Fruit fly (Drosophila melanogaster): ENCODE data around the gene mor.

mor gene

dm6 chr3R:15965169-15965568 lies 7.5 kb downstream of the mor start, which contains the start of the genes CG32856 and Rbf2 (continued):
- TF ChIP-seq kni (GFP tag; optimal IDR thresholded peaks at IDR 0.05) (no peak), CG9437 (GFP tag; optimal IDR thresholded peaks at IDR 0.05) (peak; percentile 73), sug (tag; optimal IDR thresholded peaks at IDR 0.05) (peak; percentile 90), stwl (tag; optimal IDR thresholded peaks at IDR 0.05) (peak; percentile 82), Taf1 (GFP tag; IDR thresholded peaks at IDR 0.05) (0 out of 2 replicates have a peak, but pooled peaks have one; percentile 13), CG4282 (GFP tag; optimal IDR thresholded peaks at IDR 0.05) (no peak), Hmr (GFP tag; optimal IDR thresholded peaks at IDR 0.05) (peak; percentile 83), E2f1 (GFP tag; IDR thresholded peaks at IDR 0.05) (no peak), unpg (GFP tag; optimal IDR thresholded peaks at IDR 0.05) (peak; percentile 93), Myb (GFP tag; optimal IDR thresholded peaks at IDR 0.05) (peak; percentile 65), CG17328 (GFP tag; IDR thresholded peaks at IDR 0.05) (peak; percentile 74), Optix (GFP tag; IDR thresholded peaks at IDR 0.05) (no peak), CG7271 (tag; optimal IDR thresholded peaks at IDR 0.05) (no peak), B-H1 (GFP tag; IDR thresholded peaks at IDR 0.05) (no peak), CG11695 (GFP tag; IDR thresholded peaks at IDR 0.05) (no peak), Usf (GFP tag; optimal IDR thresholded peaks at IDR 0.05) (peak; percentile 51), CG10267 (tag; optimal IDR thresholded peaks at IDR 0.05) (peak; percentile 60), CG8359 (GFP tag; optimal IDR thresholded peaks at IDR 0.05; ENCODE audit: borderline replicate concordance) (no peak), Mrtf (GFP tag; IDR thresholded peaks at IDR 0.05) (no peak), NC2β (GFP tag; optimal IDR thresholded peaks at IDR 0.05) (peak; percentile 8), CG10462 (GFP tag; optimal IDR thresholded peaks at IDR 0.05) (peak; percentile 61), Ssrp (tag; optimal IDR thresholded peaks at IDR 0.05) (peak; percentile 87), so (GFP tag; IDR thresholded peaks at IDR 0.05) (no peak; the same call in 1 of the 3 replicates), CG10366 (GFP tag; IDR thresholded peaks at IDR 0.05) (peak; percentile 80), Ravus (GFP tag; IDR thresholded peaks at IDR 0.05) (no peak; the same call in 1 of the 2 replicates), CG17361 (GFP tag; IDR thresholded peaks at IDR 0.05) (peak; percentile 65), CG17802 (tag; optimal IDR thresholded peaks at IDR 0.05) (peak; percentile 77), Abd-B (GFP tag; optimal IDR thresholded peaks at IDR 0.05) (peak; percentile 92), cad (GFP tag; optimal IDR thresholded peaks at IDR 0.05) (no peak), hb (GFP tag; IDR thresholded peaks at IDR 0.05; ENCODE audit: partially characterized antibody) (peak; percentile 89), CG6254 (GFP tag; optimal IDR thresholded peaks at IDR 0.05) (peak; percentile 20), fd96Cb (tag; optimal IDR thresholded peaks at IDR 0.05) (no peak), ERR (GFP tag; optimal IDR thresholded peaks at IDR 0.05) (peak; percentile 56), CG6175 (GFP tag; IDR thresholded peaks at IDR 0.05) (no peak), D19B (GFP tag; optimal IDR thresholded peaks at IDR 0.05) (no peak), insv (GFP tag; optimal IDR thresholded peaks at IDR 0.05) (peak in 1 of 2 experiments; percentile 39), NK7.1 (GFP tag; optimal IDR thresholded peaks at IDR 0.05) (no peak), grn (GFP tag; optimal IDR thresholded peaks at IDR 0.05) (no peak), C15 (GFP tag; IDR thresholded peaks at IDR 0.05) (no peak), pho (GFP tag; optimal IDR thresholded peaks at IDR 0.05) (peak; percentile 83), CG11398 (GFP tag; optimal IDR thresholded peaks at IDR 0.05) (peak; percentile 60), CG18619 (GFP tag; optimal IDR thresholded peaks at IDR 0.05) (peak; percentile 71), CG1233 (GFP tag; optimal IDR thresholded peaks at IDR 0.05) (no peak), CG6683 (GFP tag; optimal IDR thresholded peaks at IDR 0.05) (no peak), ftz-f1 (GFP tag; optimal IDR thresholded peaks at IDR 0.05) (peak; percentile 25), Dek (tag; optimal IDR thresholded peaks at IDR 0.05) (peak; percentile 84), Oaz (GFP tag; IDR thresholded peaks at IDR 0.05) (peak; percentile 67; the same call in 1 of the 2 replicates), luna (GFP tag; optimal IDR thresholded peaks at IDR 0.05) (peak; percentile 50), Doc2 (GFP tag; IDR thresholded peaks at IDR 0.05) (no peak), CG15696 (tag; optimal IDR thresholded peaks at IDR 0.05) (no peak), H2.0 (GFP tag; IDR thresholded peaks at IDR 0.05) (peak; percentile 86), vfl (GFP tag; optimal IDR thresholded peaks at IDR 0.05) (peak; percentile 82)

All from whole organism, embryonic.